Worm (Caenorhabditis elegans): ENCODE data around the gene sra-28.
A peak's percentile ranks its signal among the peaks of the same experiment; 100 is the strongest.

sra-28 gene

ce11 chrII:6614500-6614899 lies 40.9 kb upstream of the sra-28 start:
- no peak for TF ChIP-seq nhr-21 (tag; optimal IDR thresholded peaks at IDR 0.05)
- TF ChIP-seq fos-1 (tag; optimal IDR thresholded peaks at IDR 0.05) = peak; percentile 18
- no peak for TF ChIP-seq unc-39 (tag; optimal IDR thresholded peaks at IDR 0.05)

- TF ChIP-seq ceh-82 (tag; optimal IDR thresholded peaks at IDR 0.05) (no peak), sma-9 (GFP tag; optimal IDR thresholded peaks at IDR 0.05) (peak; percentile 22), sma-9 (tag; optimal IDR thresholded peaks at IDR 0.05) (no peak), F13H6.1 (tag; optimal IDR thresholded peaks at IDR 0.05) (peak; percentile 3), crh-2 (tag; optimal IDR thresholded peaks at IDR 0.05) (peak; percentile 48), egl-27 (tag; optimal IDR thresholded peaks at IDR 0.05) (no peak), fos-1 (tag; optimal IDR thresholded peaks at IDR 0.05) (peak; percentile 87), nhr-6 (tag; optimal IDR thresholded peaks at IDR 0.05) (no peak)
These were observed 39.0 kb upstream of the sra-28 start for ce11 chrII:6612544-6612943.

- TF ChIP-seq C34F6.9 (tag; optimal IDR thresholded peaks at IDR 0.05) = no peak
- TF ChIP-seq ama-1 (optimal IDR thresholded peaks at IDR 0.05) = no peak
- no peak for TF ChIP-seq nhr-25 (tag; optimal IDR thresholded peaks at IDR 0.05)
- no peak for TF ChIP-seq mdl-1 (tag; optimal IDR thresholded peaks at IDR 0.05)
- TF ChIP-seq gmeb-1 (tag; optimal IDR thresholded peaks at IDR 0.05) = no peak
These were observed 36.7 kb upstream of the sra-28 start for ce11 chrII:6610262-6610661.

ce11 chrII:6609315-6609842 lies 35.8 kb upstream of the sra-28 start, which contains the start of gene epg-5:
epg-5 (minus strand) TSS chrII:6609365.
- TF ChIP-seq ama-1 (optimal IDR thresholded peaks at IDR 0.05) (no peak), dmd-4 (tag; optimal IDR thresholded peaks at IDR 0.05) (no peak), nhr-6 (tag; optimal IDR thresholded peaks at IDR 0.05) (no peak), unc-62 (GFP tag; optimal IDR thresholded peaks at IDR 0.05) (no peak), lin-11 (tag; optimal IDR thresholded peaks at IDR 0.05) (peak; percentile 6), nhr-21 (tag; optimal IDR thresholded peaks at IDR 0.05) (no peak), mdl-1 (tag; optimal IDR thresholded peaks at IDR 0.05) (peak in 1 of 2 experiments; percentile 19), elt-1 (tag; optimal IDR thresholded peaks at IDR 0.05) (no peak), C34F6.9 (tag; optimal IDR thresholded peaks at IDR 0.05) (peak; percentile 67), lsy-2 (tag; optimal IDR thresholded peaks at IDR 0.05) (peak in 1 of 2 experiments; percentile 61), nhr-129 (tag; optimal IDR thresholded peaks at IDR 0.05) (peak; percentile 59), alr-1 (tag; optimal IDR thresholded peaks at IDR 0.05) (no peak), fos-1 (tag; optimal IDR thresholded peaks at IDR 0.05) (peak; percentile 47), nhr-25 (tag; optimal IDR thresholded peaks at IDR 0.05) (no peak), unc-55 (GFP tag; optimal IDR thresholded peaks at IDR 0.05) (no peak), ztf-1 (GFP tag; conservative IDR thresholded peaks at IDR 0.05) (no peak)

ce11 chrII:6608626-6609025 lies 35.0 kb upstream of the sra-28 start:
- TF ChIP-seq ztf-1 (GFP tag; conservative IDR thresholded peaks at IDR 0.05) (no peak), ama-1 (optimal IDR thresholded peaks at IDR 0.05) (no peak), gmeb-1 (tag; optimal IDR thresholded peaks at IDR 0.05) (no peak), aly-2 (tag; optimal IDR thresholded peaks at IDR 0.05) (no peak), Y55F3AM.14 (GFP tag; optimal IDR thresholded peaks at IDR 0.05) (no peak), ztf-11 (tag; optimal IDR thresholded peaks at IDR 0.05) (no peak), alr-1 (tag; optimal IDR thresholded peaks at IDR 0.05) (no peak), blmp-1 (tag; optimal IDR thresholded peaks at IDR 0.05; ENCODE audit: insufficient read depth) (no peak), elt-3 (tag; optimal IDR thresholded peaks at IDR 0.05) (no peak), nhr-21 (tag; optimal IDR thresholded peaks at IDR 0.05) (no peak)

- peak; percentile 22 for TF ChIP-seq lin-11 (tag; optimal IDR thresholded peaks at IDR 0.05)
- no peak for TF ChIP-seq sem-4 (tag; optimal IDR thresholded peaks at IDR 0.05)
- TF ChIP-seq fos-1 (tag; optimal IDR thresholded peaks at IDR 0.05) = peak; percentile 23
- TF ChIP-seq gmeb-1 (tag; optimal IDR thresholded peaks at IDR 0.05) = peak; percentile 48
- peak; percentile 59 for TF ChIP-seq C34F6.9 (tag; optimal IDR thresholded peaks at IDR 0.05)
- no peak for TF ChIP-seq ZK546.5 (tag; optimal IDR thresholded peaks at IDR 0.05)
- TF ChIP-seq sma-3 (GFP tag; optimal IDR thresholded peaks at IDR 0.05) = peak; percentile 20
- no peak for TF ChIP-seq elt-3 (tag; optimal IDR thresholded peaks at IDR 0.05)
- TF ChIP-seq R02D3.7 (tag; optimal IDR thresholded peaks at IDR 0.05) = no peak
- TF ChIP-seq nhr-129 (tag; optimal IDR thresholded peaks at IDR 0.05) = peak; percentile 35
- peak; percentile 58 for TF ChIP-seq sma-9 (GFP tag; optimal IDR thresholded peaks at IDR 0.05)
- no peak for TF ChIP-seq sma-9 (tag; optimal IDR thresholded peaks at IDR 0.05)
- peak; percentile 27 to 58 for TF ChIP-seq lsy-2 (tag; optimal IDR thresholded peaks at IDR 0.05)
- peak; percentile 46 for TF ChIP-seq F13H6.1 (tag; optimal IDR thresholded peaks at IDR 0.05)
These were observed 27.4 kb upstream of the sra-28 start, which contains the start of gene vps-33.2 for ce11 chrII:6600973-6601372. vps-33.2 (plus strand) TSS chrII:6601216.
